Worm (Caenorhabditis elegans) whole organism, late embryonic: ENCODE measurements around the gene sms-2.

Experiments
- C08G9.2 ChIP-seq: sonication (generic microtip); optimal IDR thresholded peaks from 2 replicates; lab custom pipeline; 2016; ENCODE audit warnings: mild to moderate bottlenecking, missing genetic modification characterization, moderate library complexity, missing compliant biosample characterization
- C38D4.7 ChIP-seq: fragments of 200-800 bp; sonication (Bioruptor generic); optimal IDR thresholded peaks from 2 replicates; lab custom pipeline; 2018; ENCODE audit warnings: mild to moderate bottlenecking, missing genetic modification characterization, moderate library complexity, missing compliant biosample characterization
- F13H6.1 ChIP-seq: sonication (generic microtip); optimal IDR thresholded peaks from 2 replicates; lab custom pipeline; 2016; ENCODE audit warnings: missing genetic modification characterization, missing compliant biosample characterization
- K02D7.2 ChIP-seq: sonication (generic microtip); optimal IDR thresholded peaks from 2 replicates; lab custom pipeline; 2017; ENCODE audit warnings: mild to moderate bottlenecking, missing genetic modification characterization, missing compliant biosample characterization
- K09A11.1 ChIP-seq: sonication (generic microtip); optimal IDR thresholded peaks from 2 replicates; lab custom pipeline; 2017; ENCODE audit warnings: antibody characterized with exemption, mild to moderate bottlenecking, missing genetic modification characterization, missing compliant biosample characterization; ENCODE audit not compliant: insufficient read depth
- T23F11.4 ChIP-seq: fragments of 200-800 bp; sonication (Bioruptor generic); optimal IDR thresholded peaks from 2 replicates; lab custom pipeline; 2018; ENCODE audit warnings: mild to moderate bottlenecking, missing genetic modification characterization, missing compliant biosample characterization
- ama-1 ChIP-seq: fragments of 150-350 bp; optimal IDR thresholded peaks from 2 replicates; lab custom pipeline; 2014
- ceh-14 ChIP-seq: sonication (generic microtip); optimal IDR thresholded peaks from 2 replicates; lab custom pipeline; 2016; ENCODE audit warnings: missing genotype, missing genetic modification characterization, missing compliant biosample characterization
- ceh-18 ChIP-seq: sonication (generic microtip); optimal IDR thresholded peaks from 2 replicates; lab custom pipeline; 2016; ENCODE audit warnings: missing genetic modification characterization, missing compliant biosample characterization
- ceh-30 ChIP-seq: fragments of 150-350 bp; optimal IDR thresholded peaks from 2 replicates; lab custom pipeline; 2014; ENCODE audit warnings: missing biosample characterization, missing genetic modification characterization
- ceh-31 ChIP-seq: sonication (generic microtip); optimal IDR thresholded peaks from 2 replicates; lab custom pipeline; 2016; ENCODE audit warnings: missing genetic modification characterization, missing compliant biosample characterization
- ceh-34 ChIP-seq: sonication (generic microtip); optimal IDR thresholded peaks from 2 replicates; lab custom pipeline; 2016; ENCODE audit warnings: mild to moderate bottlenecking, missing genetic modification characterization, missing compliant biosample characterization
- ceh-45 ChIP-seq: fragments of 200-800 bp; sonication (Bioruptor generic); IDR thresholded peaks from 2 replicates; pipeline ENCODE4 v1.3.6; 2022; ENCODE audit warnings: missing genetic modification reagents, missing genetic modification characterization, missing compliant biosample characterization
- ceh-9 ChIP-seq: sonication (generic microtip); optimal IDR thresholded peaks from 2 replicates; lab custom pipeline; 2016; ENCODE audit warnings: mild to moderate bottlenecking, missing genetic modification characterization, inconsistent platforms, missing compliant biosample characterization
- che-1 ChIP-seq: sonication (generic microtip); optimal IDR thresholded peaks from 2 replicates; lab custom pipeline; 2016; ENCODE audit warnings: mild to moderate bottlenecking, missing genetic modification characterization, missing compliant biosample characterization
- dmd-4 ChIP-seq: sonication (generic microtip); optimal IDR thresholded peaks from 2 replicates; lab custom pipeline; 2016; ENCODE audit warnings: borderline replicate concordance, missing genetic modification characterization, missing compliant biosample characterization
- dve-1 ChIP-seq: sonication (generic microtip); optimal IDR thresholded peaks from 2 replicates; lab custom pipeline; 2017; ENCODE audit warnings: antibody characterized with exemption, mild to moderate bottlenecking, missing genetic modification characterization, missing compliant biosample characterization
- elt-2 ChIP-seq: sonication (generic microtip); optimal IDR thresholded peaks from 2 replicates; lab custom pipeline; 2016; ENCODE audit warnings: missing genetic modification reagents, missing genetic modification characterization, missing compliant biosample characterization
- elt-4 ChIP-seq: sonication (generic microtip); optimal IDR thresholded peaks from 2 replicates; lab custom pipeline; 2016; ENCODE audit warnings: missing genetic modification characterization, missing compliant biosample characterization
- ets-4 ChIP-seq: sonication (generic microtip); optimal IDR thresholded peaks from 2 replicates; lab custom pipeline; 2016; ENCODE audit warnings: missing genetic modification characterization, missing compliant biosample characterization
- fkh-10 ChIP-seq: fragments of 150-350 bp; optimal IDR thresholded peaks from 2 replicates; lab custom pipeline; 2014; ENCODE audit warnings: missing biosample characterization, missing genetic modification reagents, missing genetic modification characterization
- fkh-6 ChIP-seq: sonication (generic microtip); optimal IDR thresholded peaks from 2 replicates; lab custom pipeline; 2016; ENCODE audit warnings: missing genetic modification characterization, missing compliant biosample characterization
- gmeb-2 ChIP-seq: sonication (generic microtip); optimal IDR thresholded peaks from 2 replicates; lab custom pipeline; 2016; ENCODE audit warnings: missing genetic modification characterization, inconsistent platforms, missing compliant biosample characterization
- hlh-13 ChIP-seq: fragments of 200-800 bp; sonication (Bioruptor generic); optimal IDR thresholded peaks from 2 replicates; lab custom pipeline; 2018; ENCODE audit warnings: mild to moderate bottlenecking, missing genetic modification characterization, missing compliant biosample characterization
- hlh-15 ChIP-seq: sonication (generic microtip); optimal IDR thresholded peaks from 2 replicates; lab custom pipeline; 2016; ENCODE audit warnings: missing genetic modification characterization, missing compliant biosample characterization
- hlh-30 ChIP-seq: sonication (generic microtip); optimal IDR thresholded peaks from 2 replicates; lab custom pipeline; 2017; ENCODE audit warnings: antibody characterized with exemption, missing genetic modification characterization, missing compliant biosample characterization; ENCODE audit not compliant: insufficient read depth
- hlh-6 ChIP-seq: sonication (generic microtip); optimal IDR thresholded peaks from 2 replicates; lab custom pipeline; 2016; ENCODE audit warnings: missing genotype, missing genetic modification characterization, missing compliant biosample characterization
- madf-2 ChIP-seq: sonication (generic microtip); optimal IDR thresholded peaks from 2 replicates; lab custom pipeline; 2017; ENCODE audit warnings: missing genetic modification characterization, missing compliant biosample characterization
- nfya-1 ChIP-seq: sonication (generic microtip); optimal IDR thresholded peaks from 2 replicates; lab custom pipeline; 2017; ENCODE audit warnings: missing genetic modification characterization, mild to moderate bottlenecking, missing compliant biosample characterization, antibody characterized with exemption, moderate library complexity
- nhr-11 ChIP-seq: fragments of 150-350 bp; optimal IDR thresholded peaks from 2 replicates; lab custom pipeline; 2014; ENCODE audit warnings: missing biosample characterization, missing genetic modification characterization
- nhr-232 ChIP-seq: sonication (generic microtip); optimal IDR thresholded peaks from 2 replicates; lab custom pipeline; 2016; ENCODE audit warnings: missing genetic modification characterization, missing compliant biosample characterization
- npax-4 ChIP-seq: sonication (generic microtip); optimal IDR thresholded peaks from 2 replicates; lab custom pipeline; 2016; ENCODE audit warnings: missing genetic modification characterization, missing compliant biosample characterization
- pat-9 ChIP-seq: fragments of 200-800 bp; sonication (Bioruptor generic); optimal IDR thresholded peaks from 2 replicates; lab custom pipeline; 2018; ENCODE audit warnings: mild to moderate bottlenecking, missing genetic modification characterization, moderate library complexity, missing compliant biosample characterization
- pax-1 ChIP-seq: fragments of 150-350 bp; optimal IDR thresholded peaks from 2 replicates; lab custom pipeline; 2014; ENCODE audit warnings: missing biosample characterization, missing genetic modification characterization
- pha-4 ChIP-seq: fragments of 150-350 bp; optimal IDR thresholded peaks from 2 replicates; lab custom pipeline; 2018; ENCODE audit warnings: missing biosample characterization, missing genetic modification reagents, missing genetic modification characterization
- pqm-1 ChIP-seq: sonication (generic microtip); optimal IDR thresholded peaks from 2 replicates; lab custom pipeline; 2016; ENCODE audit warnings: missing genetic modification characterization, missing compliant biosample characterization
- pros-1 ChIP-seq: fragments of 150-350 bp; optimal IDR thresholded peaks from 2 replicates; lab custom pipeline; 2014; ENCODE audit warnings: missing biosample characterization, missing genetic modification reagents, missing genetic modification characterization
- ref-2 ChIP-seq: sonication (generic microtip); optimal IDR thresholded peaks from 2 replicates; lab custom pipeline; 2016; ENCODE audit warnings: missing genetic modification characterization, missing compliant biosample characterization
- sox-2 ChIP-seq: fragments of 200-800 bp; sonication (Bioruptor generic); IDR thresholded peaks from 2 replicates; pipeline ENCODE4 v1.3.6; 2022; ENCODE audit warnings: missing genetic modification reagents, missing genetic modification characterization, missing compliant biosample characterization
- sox-4 ChIP-seq: sonication (generic microtip); optimal IDR thresholded peaks from 2 replicates; lab custom pipeline; 2017; ENCODE audit warnings: mild to moderate bottlenecking, missing genetic modification characterization, inconsistent platforms, missing compliant biosample characterization
- syd-9 ChIP-seq: sonication (generic microtip); optimal IDR thresholded peaks from 2 replicates; lab custom pipeline; 2016; ENCODE audit warnings: mild to moderate bottlenecking, missing genetic modification characterization, moderate library complexity, missing compliant biosample characterization
- tbx-2 ChIP-seq: sonication (generic microtip); optimal IDR thresholded peaks from 2 replicates; lab custom pipeline; 2016; ENCODE audit warnings: missing genetic modification characterization, missing compliant biosample characterization
- tbx-7 ChIP-seq: sonication (generic microtip); optimal IDR thresholded peaks from 2 replicates; lab custom pipeline; 2016; ENCODE audit warnings: missing genotype, missing genetic modification characterization, missing compliant biosample characterization
- ttx-3 ChIP-seq: sonication (generic microtip); optimal IDR thresholded peaks from 2 replicates; lab custom pipeline; 2016; ENCODE audit warnings: missing genetic modification reagents, missing genetic modification characterization, missing compliant biosample characterization
- unc-3 ChIP-seq, 2 experiments: fragments of 200-800 bp in 1 of 2; sonication (Bioruptor generic) in 1 of 2; sonication (generic microtip) in 1 of 2; conservative IDR thresholded peaks in 1 of 2; optimal IDR thresholded peaks in 1 of 2; 2 replicates each; pipeline versions ENCODE4 v1.3.6 to Lab custom; 2016 to 2022; ENCODE audit warnings: missing compliant biosample characterization in 2 of 2, missing genetic modification characterization in 2 of 2, missing genetic modification reagents in 1 of 2
- unc-86 ChIP-seq: sonication (generic microtip); optimal IDR thresholded peaks from 2 replicates; lab custom pipeline; 2016; ENCODE audit warnings: missing genetic modification characterization, missing compliant biosample characterization

The sms-2 gene

ce11 chrX:949466-949865 lies 783 bp upstream of the sms-2 start (continued):
- TF ChIP-seq madf-2 (tag; lab: Kevin White, UChicago) (peak; percentile 49), ceh-30 (peak; percentile 95), unc-3 (GFP tag; conservative IDR thresholded peaks at IDR 0.05; lab: Robert Waterston, UW) (no peak), unc-3 (tag; optimal IDR thresholded peaks at IDR 0.05; lab: Kevin White, UChicago) (peak; percentile 72), ceh-9 (tag; lab: Kevin White, UChicago) (no peak), pax-1 (tag; lab: Kevin White, UChicago) (peak; percentile 58), nfya-1 (tag; lab: Kevin White, UChicago) (peak; percentile 96), elt-4 (tag; lab: Kevin White, UChicago) (no peak), ceh-31 (tag; lab: Kevin White, UChicago) (peak; percentile 97), unc-86 (tag; lab: Kevin White, UChicago) (peak; percentile 51), pros-1 (tag; lab: Kevin White, UChicago) (peak; percentile 98), nhr-232 (tag; lab: Kevin White, UChicago) (peak; percentile 34), F13H6.1 (tag; lab: Kevin White, UChicago) (peak; percentile 47), syd-9 (tag; lab: Kevin White, UChicago) (peak; percentile 80), che-1 (tag; lab: Kevin White, UChicago) (no peak), pat-9 (tag; lab: Kevin White, UChicago) (peak; percentile 74), ceh-18 (peak; percentile 96), npax-4 (tag; lab: Kevin White, UChicago) (no peak), gmeb-2 (tag; lab: Kevin White, UChicago) (peak; percentile 1), ttx-3 (tag; lab: Kevin White, UChicago) (peak; percentile 59), pqm-1 (no peak), dve-1 (tag; lab: Kevin White, UChicago) (peak; percentile 94), C38D4.7 (GFP tag; lab: Kevin White, UChicago) (no peak), ama-1 (lab: Kevin White, UChicago) (no peak), nhr-11 (tag; lab: Kevin White, UChicago) (no peak), ceh-45 (GFP tag; lab: Robert Waterston, UW) (no peak), sox-2 (peak; percentile 56), fkh-10 (GFP tag; lab: Kevin White, UChicago) (peak; percentile 90), ceh-14 (tag; lab: Kevin White, UChicago) (peak; percentile 79), ets-4 (peak; percentile 42), fkh-6 (peak; percentile 27), elt-2 (peak; percentile 35), tbx-2 (tag; lab: Kevin White, UChicago) (peak; percentile 95), dmd-4 (no peak), tbx-7 (tag; lab: Kevin White, UChicago) (peak; percentile 0), ceh-34 (peak; percentile 95), K09A11.1 (tag; lab: Kevin White, UChicago) (peak; percentile 32), hlh-15 (tag; lab: Kevin White, UChicago) (no peak), hlh-30 (peak; percentile 79), T23F11.4 (GFP tag; lab: Kevin White, UChicago) (peak; percentile 39), sox-4 (peak; percentile 43), hlh-13 (GFP tag; lab: Kevin White, UChicago) (no peak), K02D7.2 (tag; lab: Kevin White, UChicago) (no peak), C08G9.2 (tag; lab: Kevin White, UChicago) (peak; percentile 66), pha-4 (no peak), ref-2 (peak; percentile 94), hlh-6 (tag; lab: Kevin White, UChicago) (peak; percentile 57)
- TF ChIP-seq, all 69 proteins: peak for 50
